Fruit fly (Drosophila melanogaster) whole organism, prepupa: ENCODE measurements around the gene Dip-C.

Source experiments
- CG10631 ChIP-seq: fragments of 200-800 bp; sonication (Bioruptor generic); optimal IDR thresholded peaks from 2 replicates; lab custom pipeline; 2016; ENCODE audit warnings: missing biosample characterization, missing genetic modification characterization
- CG10669 ChIP-seq: fragments of 200-800 bp; sonication (Bioruptor generic); optimal IDR thresholded peaks from 3 replicates; lab custom pipeline; 2018; ENCODE audit warnings: missing biosample characterization, mild to moderate bottlenecking, missing genetic modification characterization, moderate library complexity
- CG11294 ChIP-seq: fragments of 200-800 bp; sonication (Bioruptor generic); IDR thresholded peaks from 2 replicates; pipeline ENCODE4 v1.3.6; 2022; ENCODE audit warnings: missing biosample characterization, missing genetic modification characterization
- CG11762 ChIP-seq: fragments of 200-800 bp; sonication (Bioruptor generic); optimal IDR thresholded peaks from 3 replicates; lab custom pipeline; 2016; ENCODE audit warnings: missing biosample characterization, missing genetic modification characterization; ENCODE audit not compliant: insufficient read depth
- CG11902 ChIP-seq: fragments of 200-800 bp; sonication (Bioruptor generic); optimal IDR thresholded peaks from 3 replicates; lab custom pipeline; 2016; ENCODE audit warnings: missing biosample characterization, missing genetic modification characterization
- CG15336 ChIP-seq: fragments of 200-800 bp; sonication (Bioruptor generic); IDR thresholded peaks from 2 replicates; pipeline ENCODE4 v1.3.6; 2022; ENCODE audit warnings: missing biosample characterization, missing genetic modification characterization
- CG1621 ChIP-seq: fragments of 200-800 bp; sonication (Bioruptor generic); optimal IDR thresholded peaks from 3 replicates; lab custom pipeline; 2018; ENCODE audit warnings: missing biosample characterization, mild to moderate bottlenecking, missing genetic modification characterization
- CG16779 ChIP-seq: fragments of 200-800 bp; sonication (Bioruptor generic); optimal IDR thresholded peaks from 3 replicates; lab custom pipeline; 2017; ENCODE audit warnings: missing biosample characterization, mild to moderate bottlenecking, missing genetic modification characterization
- CG3032 ChIP-seq: fragments of 200-800 bp; optimal IDR thresholded peaks from 2 replicates; lab custom pipeline; 2019; ENCODE audit warnings: missing biosample characterization, mild to moderate bottlenecking, missing genetic modification characterization, moderate library complexity
- CG32006 ChIP-seq: fragments of 200-800 bp; sonication (Bioruptor generic); optimal IDR thresholded peaks from 3 replicates; lab custom pipeline; 2017; ENCODE audit warnings: missing biosample characterization, mild to moderate bottlenecking, missing genetic modification characterization
- CG3919 ChIP-seq: fragments of 200-800 bp; sonication (Bioruptor generic); optimal IDR thresholded peaks from 3 replicates; lab custom pipeline; 2016; ENCODE audit warnings: missing biosample characterization, missing genetic modification characterization
- CG4318 ChIP-seq: fragments of 200-800 bp; sonication (Bioruptor generic); optimal IDR thresholded peaks from 3 replicates; lab custom pipeline; 2017; ENCODE audit warnings: missing biosample characterization, mild to moderate bottlenecking, missing genetic modification characterization
- CG6163 ChIP-seq: fragments of 200-800 bp; sonication (Bioruptor generic); IDR thresholded peaks from 3 replicates; pipeline ENCODE4 v1.3.6; 2022; ENCODE audit warnings: missing biosample characterization, missing genetic modification characterization
- CG6276 ChIP-seq: fragments of 200-800 bp; sonication (Bioruptor generic); optimal IDR thresholded peaks from 2 replicates; lab custom pipeline; 2017; ENCODE audit warnings: missing biosample characterization, mild to moderate bottlenecking, missing genetic modification characterization
- CG7368 ChIP-seq: fragments of 200-800 bp; sonication (Bioruptor generic); optimal IDR thresholded peaks from 3 replicates; lab custom pipeline; 2016; ENCODE audit warnings: missing biosample characterization, missing genetic modification characterization
- CG8319 ChIP-seq: fragments of 200-800 bp; sonication (Bioruptor generic); optimal IDR thresholded peaks from 3 replicates; lab custom pipeline; 2016; ENCODE audit warnings: missing biosample characterization, missing genetic modification characterization
- CG8632 ChIP-seq: fragments of 200-800 bp; sonication (Bioruptor generic); optimal IDR thresholded peaks from 3 replicates; lab custom pipeline; 2016; ENCODE audit warnings: missing biosample characterization, missing genetic modification characterization
- Eip78C ChIP-seq: fragments of 200-800 bp; sonication (Bioruptor generic); peaks from one replicate; lab custom pipeline; 2016; ENCODE audit warnings: missing biosample characterization, missing genetic modification characterization
- Eip93F ChIP-seq: fragments of 200-800 bp; sonication (Bioruptor generic); optimal IDR thresholded peaks from 2 replicates; lab custom pipeline; 2016; ENCODE audit warnings: missing biosample characterization, mild to moderate bottlenecking, missing genetic modification characterization
- Ets96B ChIP-seq: fragments of 200-800 bp; optimal IDR thresholded peaks from 2 replicates; lab custom pipeline; 2019; ENCODE audit warnings: missing biosample characterization, mild to moderate bottlenecking, missing genetic modification characterization, moderate library complexity
- Gug ChIP-seq: fragments of 200-800 bp; sonication (Bioruptor generic); IDR thresholded peaks from 2 replicates; pipeline ENCODE4 v1.3.6; 2022; ENCODE audit warnings: missing biosample characterization, missing genetic modification characterization
- Hr4 ChIP-seq: fragments of 200-800 bp; sonication (Bioruptor generic); optimal IDR thresholded peaks from 3 replicates; lab custom pipeline; 2016; ENCODE audit warnings: missing biosample characterization, missing genetic modification characterization
- Lpt ChIP-seq: fragments of 200-800 bp; sonication (Bioruptor generic); optimal IDR thresholded peaks from 3 replicates; lab custom pipeline; 2016; ENCODE audit warnings: missing biosample characterization, missing genetic modification characterization
- Met ChIP-seq: fragments of 200-800 bp; sonication (Bioruptor generic); optimal IDR thresholded peaks from 3 replicates; lab custom pipeline; 2016; ENCODE audit warnings: missing biosample characterization, missing genetic modification characterization
- OdsH ChIP-seq: fragments of 200-800 bp; sonication (Bioruptor generic); optimal IDR thresholded peaks from 3 replicates; lab custom pipeline; 2016; ENCODE audit warnings: missing biosample characterization, missing genetic modification characterization
- Smox ChIP-seq: fragments of 200-800 bp; sonication (Bioruptor generic); optimal IDR thresholded peaks from 3 replicates; lab custom pipeline; 2016; ENCODE audit warnings: missing biosample characterization, missing genetic modification characterization
- Sox102F ChIP-seq: fragments of 200-800 bp; sonication (Bioruptor generic); optimal IDR thresholded peaks from 2 replicates; lab custom pipeline; 2016; ENCODE audit warnings: missing biosample characterization, mild to moderate bottlenecking, missing genetic modification characterization
- Sox14 ChIP-seq: fragments of 200-800 bp; sonication (Bioruptor generic); optimal IDR thresholded peaks from 3 replicates; lab custom pipeline; 2016; ENCODE audit warnings: missing biosample characterization, missing genetic modification characterization
- Sox15 ChIP-seq: fragments of 200-800 bp; sonication (Bioruptor generic); optimal IDR thresholded peaks from 3 replicates; lab custom pipeline; 2016; ENCODE audit warnings: missing biosample characterization, missing genetic modification characterization
- achi ChIP-seq: fragments of 200-800 bp; sonication (Bioruptor generic); optimal IDR thresholded peaks from 3 replicates; lab custom pipeline; 2016; ENCODE audit warnings: missing biosample characterization, missing genetic modification characterization
- acj6 ChIP-seq: fragments of 200-800 bp; sonication (Bioruptor generic); optimal IDR thresholded peaks from 3 replicates; lab custom pipeline; 2016; ENCODE audit warnings: missing biosample characterization, missing genetic modification characterization
- cyc ChIP-seq: fragments of 200-800 bp; sonication (Bioruptor generic); optimal IDR thresholded peaks from 3 replicates; lab custom pipeline; 2016; ENCODE audit warnings: missing biosample characterization, missing genetic modification characterization
- dac ChIP-seq: fragments of 200-800 bp; sonication (Bioruptor generic); optimal IDR thresholded peaks from 2 replicates; lab custom pipeline; 2017; ENCODE audit warnings: missing biosample characterization, mild to moderate bottlenecking, missing genetic modification characterization
- dsx ChIP-seq: fragments of 200-800 bp; optimal IDR thresholded peaks from 3 replicates; lab custom pipeline; 2019; ENCODE audit warnings: missing biosample characterization, mild to moderate bottlenecking, missing genetic modification characterization, moderate library complexity; ENCODE audit not compliant: poor library complexity, severe bottlenecking
- eg ChIP-seq: fragments of 200-800 bp; sonication (Bioruptor generic); IDR thresholded peaks from 3 replicates; pipeline ENCODE4 v1.3.6; 2022; ENCODE audit warnings: missing biosample characterization, missing genetic modification characterization
- esn ChIP-seq: fragments of 200-800 bp; sonication (Bioruptor generic); optimal IDR thresholded peaks from 2 replicates; lab custom pipeline; 2016; ENCODE audit warnings: missing biosample characterization, mild to moderate bottlenecking, missing genetic modification characterization, moderate library complexity
- fd59A ChIP-seq: fragments of 200-800 bp; sonication (Bioruptor generic); optimal IDR thresholded peaks from 2 replicates; lab custom pipeline; 2017; ENCODE audit warnings: missing biosample characterization, mild to moderate bottlenecking, missing genetic modification characterization, missing genetic modification reagents
- fd85E ChIP-seq: fragments of 200-800 bp; sonication (Bioruptor generic); optimal IDR thresholded peaks from 3 replicates; lab custom pipeline; 2016; ENCODE audit warnings: missing biosample characterization, missing genetic modification characterization
- fkh ChIP-seq: fragments of 200-800 bp; sonication (Bioruptor generic); optimal IDR thresholded peaks from 3 replicates; lab custom pipeline; 2017; ENCODE audit warnings: missing biosample characterization, mild to moderate bottlenecking, missing genetic modification characterization, moderate library complexity
- lz ChIP-seq: fragments of 200-800 bp; sonication (Bioruptor generic); optimal IDR thresholded peaks from 3 replicates; lab custom pipeline; 2016; ENCODE audit warnings: missing biosample characterization, missing genetic modification characterization
- pdm3 ChIP-seq: fragments of 200-800 bp; sonication (Bioruptor generic); optimal IDR thresholded peaks from 3 replicates; lab custom pipeline; 2016; ENCODE audit warnings: missing biosample characterization, missing genetic modification characterization
- salr ChIP-seq, 2 experiments: fragments of 200-800 bp; sonication (Bioruptor generic); optimal IDR thresholded peaks; 3 replicates each; lab custom pipeline; 2016 to 2018; ENCODE audit warnings: missing biosample characterization in 2 of 2, missing genetic modification characterization in 2 of 2, mild to moderate bottlenecking in 1 of 2
- spab ChIP-seq: fragments of 200-800 bp; sonication (Bioruptor generic); optimal IDR thresholded peaks from 2 replicates; lab custom pipeline; 2017; ENCODE audit warnings: missing biosample characterization, mild to moderate bottlenecking, missing genetic modification characterization, missing genetic modification reagents
- ss ChIP-seq, 2 experiments: fragments of 200-800 bp; sonication (Bioruptor generic); optimal IDR thresholded peaks; 2 replicates in 1 of 2; 3 replicates in 1 of 2; lab custom pipeline; 2017 to 2018; ENCODE audit warnings: mild to moderate bottlenecking in 2 of 2, missing biosample characterization in 2 of 2, missing genetic modification characterization in 2 of 2, moderate library complexity in 1 of 2
- svp ChIP-seq: fragments of 200-800 bp; sonication (Bioruptor generic); peaks from one replicate; lab custom pipeline; 2016; ENCODE audit warnings: missing biosample characterization, missing genetic modification characterization
- topi ChIP-seq: fragments of 200-800 bp; sonication (Bioruptor generic); optimal IDR thresholded peaks from 3 replicates; lab custom pipeline; 2016; ENCODE audit warnings: missing biosample characterization, missing genetic modification characterization
- vri ChIP-seq: fragments of 200-800 bp; sonication (Bioruptor generic); optimal IDR thresholded peaks from 3 replicates; lab custom pipeline; 2016; ENCODE audit warnings: missing biosample characterization, mild to moderate bottlenecking, missing genetic modification characterization

Gene Dip-C

DNA sequence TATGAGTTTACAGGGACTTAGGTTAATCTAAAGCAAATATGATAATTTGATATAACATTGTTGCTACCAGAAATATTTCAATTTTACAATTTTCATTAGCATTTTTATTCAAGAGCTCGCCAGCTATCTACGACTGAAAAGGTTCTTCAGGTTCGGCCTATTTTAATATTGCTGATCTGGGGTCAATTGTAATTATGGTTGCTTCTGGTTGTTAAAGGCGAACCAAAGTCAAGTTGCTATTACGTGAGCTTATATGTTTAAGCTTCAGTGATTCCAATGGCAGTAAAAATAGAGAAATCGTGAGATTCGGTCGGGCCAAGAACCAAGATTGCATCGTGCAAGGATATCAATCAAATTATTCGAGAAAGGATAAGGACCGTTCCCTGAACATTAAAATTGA lies 22.4 kb upstream of the Dip-C start, which contains the start of gene Desat2:
Gene Desat2, plus strand, starts transcription at position 301 of the 400 bp plus-strand sequence.
- no peak for TF ChIP-seq topi (GFP tag; lab: Kevin White, UChicago)
- no peak for TF ChIP-seq fd85E (GFP tag; lab: Kevin White, UChicago)
- no peak for TF ChIP-seq CG10631 (GFP tag; lab: Kevin White, UChicago)
- no peak for TF ChIP-seq fkh (GFP tag; lab: Kevin White, UChicago)
- TF ChIP-seq salr (GFP tag; optimal IDR thresholded peaks at IDR 0.05; lab: Kevin White, UChicago), result no peak
- TF ChIP-seq CG10669, result no peak
- TF ChIP-seq Sox102F, result no peak
- no peak for TF ChIP-seq CG15336
- TF ChIP-seq CG3919 (GFP tag; lab: Kevin White, UChicago), result no peak
- TF ChIP-seq acj6 (GFP tag; lab: Kevin White, UChicago), result no peak
- no peak for TF ChIP-seq Met (GFP tag; lab: Kevin White, UChicago)
- TF ChIP-seq vri (GFP tag; lab: Kevin White, UChicago), result no peak
- TF ChIP-seq Hr4 (GFP tag; lab: Kevin White, UChicago), result no peak
- no peak for TF ChIP-seq Ets96B
- TF ChIP-seq CG32006, result no peak
- TF ChIP-seq CG11902 (GFP tag; lab: Kevin White, UChicago), result no peak

DNA sequence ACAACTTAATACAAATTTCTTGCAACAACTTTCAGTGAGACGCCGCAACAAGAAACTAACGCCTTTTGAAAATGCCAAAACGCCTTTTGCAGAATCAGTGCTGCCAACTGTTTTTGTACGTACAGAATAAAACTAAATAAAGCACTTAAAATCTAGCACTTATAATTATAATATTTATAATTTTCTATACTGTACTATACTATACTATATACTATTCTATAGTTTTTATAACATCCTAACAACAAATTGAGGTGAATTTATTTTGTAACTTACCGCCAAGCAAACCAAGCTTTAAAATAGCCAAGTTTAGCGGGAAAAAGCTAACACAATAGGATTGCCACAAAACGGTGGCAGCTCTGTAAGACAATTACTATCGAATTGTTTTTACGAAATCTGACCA lies 20.2 kb upstream of the Dip-C start, which contains the start of the genes Aos1 and Srlp:
Gene Aos1, minus strand, starts transcription at position 59 of the 400 bp plus-strand sequence.
Gene Srlp, plus strand, starts transcription at position 335 of the 400 bp plus-strand sequence.
- TF ChIP-seq CG8319 (GFP tag; lab: Kevin White, UChicago), result peak; percentile 10
- no peak for TF ChIP-seq Smox
- no peak for TF ChIP-seq svp
- TF ChIP-seq Sox14, result peak; percentile 52
- TF ChIP-seq CG4318, result no peak
- TF ChIP-seq esn (GFP tag; lab: Kevin White, UChicago), result peak; percentile 43
- TF ChIP-seq achi (GFP tag; lab: Kevin White, UChicago), result no peak
- no peak for TF ChIP-seq CG32006
- TF ChIP-seq Ets96B, result peak; percentile 35
- TF ChIP-seq Eip78C, result peak; percentile 47
- no peak for TF ChIP-seq cyc
- TF ChIP-seq dsx, result peak; percentile 45
- TF ChIP-seq OdsH (GFP tag; lab: Kevin White, UChicago), result no peak
- no peak for TF ChIP-seq Gug
- no peak for TF ChIP-seq CG11762 (GFP tag; lab: Kevin White, UChicago)
- TF ChIP-seq topi (GFP tag; lab: Kevin White, UChicago), result peak; percentile 14
- TF ChIP-seq CG7368 (GFP tag; lab: Kevin White, UChicago), result no peak
- TF ChIP-seq fd59A, result no peak
- TF ChIP-seq pdm3 (GFP tag; lab: Kevin White, UChicago), result no peak
- no peak for TF ChIP-seq CG8632 (GFP tag; lab: Kevin White, UChicago)
- no peak for TF ChIP-seq CG3919 (GFP tag; lab: Kevin White, UChicago)
- TF ChIP-seq CG11294 (GFP tag; lab: Robert Waterston, UW), result no peak
- TF ChIP-seq acj6 (GFP tag; lab: Kevin White, UChicago), result no peak
- no peak for TF ChIP-seq CG10669
- TF ChIP-seq vri (GFP tag; lab: Kevin White, UChicago), result no peak
- no peak for TF ChIP-seq CG11902 (GFP tag; lab: Kevin White, UChicago)
- TF ChIP-seq lz, result peak; percentile 2
- peak; percentile 14 for TF ChIP-seq Lpt (GFP tag; lab: Kevin White, UChicago)
- TF ChIP-seq fd85E (GFP tag; lab: Kevin White, UChicago), result no peak
- TF ChIP-seq Sox102F, result no peak
- no peak for TF ChIP-seq Sox15 (GFP tag; lab: Kevin White, UChicago)
- no peak for TF ChIP-seq CG1621 (tag; lab: Kevin White, UChicago)
- TF ChIP-seq CG3032 (tag; lab: Kevin White, UChicago), result peak; percentile 70
- TF ChIP-seq CG15336, result no peak
- TF ChIP-seq, all 60 proteins: peak for 10

DNA sequence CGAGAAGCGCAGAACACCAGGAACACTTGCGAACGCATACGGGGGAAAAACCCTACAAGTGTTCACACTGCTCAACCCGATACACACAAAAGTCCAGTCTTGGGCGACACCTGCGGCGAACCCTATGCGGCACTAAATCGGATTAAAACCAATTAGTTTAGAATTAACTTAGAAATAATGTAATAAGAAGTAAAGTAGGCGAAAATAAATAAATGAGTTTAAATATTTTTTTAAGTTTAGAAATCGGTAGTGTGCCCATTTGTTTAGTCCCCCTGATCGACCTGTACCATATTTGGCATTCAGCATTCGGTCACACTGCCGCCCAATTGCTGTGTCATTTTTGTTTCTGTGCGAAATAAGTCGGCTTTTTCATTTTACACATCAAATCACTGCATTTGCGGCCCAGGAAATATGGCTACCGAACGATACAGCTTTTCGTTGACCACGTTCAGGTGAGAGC lies 17.5 kb upstream of the Dip-C start, which contains the start of gene Prosalpha2:
Gene Prosalpha2, plus strand, starts transcription at position 292 of the 460 bp plus-strand sequence.
- TF ChIP-seq CG32006 (no peak), acj6 (GFP tag; lab: Kevin White, UChicago) (no peak), Eip78C (peak; percentile 77), Eip93F (no peak), dac (no peak), Lpt (GFP tag; lab: Kevin White, UChicago) (no peak), CG6276 (GFP tag; lab: Kevin White, UChicago) (no peak), lz (peak; percentile 22), Gug (0 out of 2 replicates have a peak, but pooled peaks have one; percentile 30), spab (GFP tag; lab: Kevin White, UChicago) (no peak), CG15336 (no peak), CG11902 (GFP tag; lab: Kevin White, UChicago) (no peak), pdm3 (GFP tag; lab: Kevin White, UChicago) (no peak), topi (GFP tag; lab: Kevin White, UChicago) (peak; percentile 29), ss (GFP tag; optimal IDR thresholded peaks at IDR 0.05; lab: Kevin White, UChicago) (no peak), CG16779 (no peak), CG4318 (no peak), Ets96B (peak; percentile 33), eg (no peak; the same call in 2 of the 3 replicates), CG6163 (peak; percentile 40; the same call in 1 of the 3 replicates)
